Worm (Caenorhabditis elegans) whole organism, young adult: Measurements from ENCODE around the gene Y53G8AR.6.

ENCODE experiments used
- B0035.1 ChIP-seq: sonication (generic microtip); optimal IDR thresholded peaks from 2 replicates; lab custom pipeline; 2016; ENCODE audit warnings: missing genetic modification characterization, mild to moderate bottlenecking, missing compliant biosample characterization, missing genotype, missing genetic modification reagents
- B0261.1 ChIP-seq: sonication (generic microtip); optimal IDR thresholded peaks from 2 replicates; lab custom pipeline; 2016; ENCODE audit warnings: mild to moderate bottlenecking, missing genetic modification characterization, moderate library complexity, missing compliant biosample characterization
- D2030.7 ChIP-seq: fragments of 200-800 bp; sonication (Bioruptor generic); IDR thresholded peaks from 2 replicates; pipeline ENCODE4 v1.3.6; 2022; ENCODE audit warnings: missing genetic modification reagents, missing genetic modification characterization, missing compliant biosample characterization
- F23B12.7 ChIP-seq: sonication (generic microtip); optimal IDR thresholded peaks from 2 replicates; lab custom pipeline; 2017; ENCODE audit warnings: missing genetic modification characterization, mild to moderate bottlenecking, missing compliant biosample characterization, antibody characterized with exemption, moderate library complexity; ENCODE audit not compliant: insufficient read depth
- F33H1.4 ChIP-seq: fragments of 200-800 bp; sonication (Bioruptor generic); IDR thresholded peaks from 2 replicates; pipeline ENCODE4 v1.3.6; 2022; ENCODE audit warnings: missing genetic modification reagents, missing genetic modification characterization, missing compliant biosample characterization
- F49E8.2 ChIP-seq: sonication (generic microtip); optimal IDR thresholded peaks from 3 replicates; lab custom pipeline; 2017; ENCODE audit warnings: missing genetic modification characterization, mild to moderate bottlenecking, missing compliant biosample characterization, antibody characterized with exemption, moderate library complexity; ENCODE audit not compliant: insufficient read depth
- F52B5.7 ChIP-seq: sonication (generic microtip); optimal IDR thresholded peaks from 2 replicates; lab custom pipeline; 2016; ENCODE audit warnings: mild to moderate bottlenecking, missing genetic modification characterization, missing compliant biosample characterization
- K11D2.4 ChIP-seq: fragments of 200-800 bp; sonication (Bioruptor generic); IDR thresholded peaks from 2 replicates; pipeline ENCODE4 v1.3.6; 2022; ENCODE audit warnings: missing genetic modification reagents, missing genetic modification characterization, missing compliant biosample characterization
- Y56A3A.18 ChIP-seq: fragments of 200-800 bp; sonication (Bioruptor generic); IDR thresholded peaks from 2 replicates; pipeline ENCODE4 v1.3.6; 2022; ENCODE audit warnings: missing genetic modification reagents, missing genetic modification characterization, missing compliant biosample characterization
- Y79H2A.3 ChIP-seq: fragments of 200-800 bp; sonication (Bioruptor generic); conservative IDR thresholded peaks from 2 replicates; pipeline ENCODE4 v1.3.6; 2022; ENCODE audit warnings: missing genetic modification reagents, missing genetic modification characterization, missing compliant biosample characterization
- Y95B8A.8 ChIP-seq: fragments of 200-800 bp; sonication (Bioruptor generic); IDR thresholded peaks from 2 replicates; pipeline ENCODE4 v1.3.6; 2022; ENCODE audit warnings: missing genetic modification reagents, missing genetic modification characterization, missing compliant biosample characterization
- ZK185.1 ChIP-seq: sonication (generic microtip); optimal IDR thresholded peaks from 2 replicates; lab custom pipeline; 2016; ENCODE audit warnings: mild to moderate bottlenecking, missing genetic modification characterization, missing compliant biosample characterization; ENCODE audit not compliant: poor library complexity, severe bottlenecking
- akir-1 ChIP-seq: fragments of 200-800 bp; sonication (Bioruptor generic); optimal IDR thresholded peaks from 2 replicates; lab custom pipeline; 2018; ENCODE audit warnings: mild to moderate bottlenecking, missing genetic modification characterization, moderate library complexity, missing compliant biosample characterization
- athp-1 ChIP-seq: sonication (generic microtip); optimal IDR thresholded peaks from 2 replicates; lab custom pipeline; 2017; ENCODE audit warnings: mild to moderate bottlenecking, missing genetic modification characterization, missing compliant biosample characterization
- cebp-2 ChIP-seq: fragments of 200-800 bp; sonication (Bioruptor generic); IDR thresholded peaks from 2 replicates; pipeline ENCODE4 v1.3.6; 2022; ENCODE audit warnings: missing genetic modification characterization, missing compliant biosample characterization
- ceh-100 ChIP-seq: fragments of 200-800 bp; sonication (Bioruptor generic); IDR thresholded peaks from 2 replicates; pipeline ENCODE4 v1.3.6; 2022; ENCODE audit warnings: missing genetic modification reagents, missing genetic modification characterization, missing compliant biosample characterization
- ceh-27 ChIP-seq: fragments of 200-800 bp; sonication (Bioruptor generic); optimal IDR thresholded peaks from 2 replicates; lab custom pipeline; 2018; ENCODE audit warnings: mild to moderate bottlenecking, missing genetic modification characterization, moderate library complexity, missing compliant biosample characterization
- die-1 ChIP-seq: sonication (generic microtip); optimal IDR thresholded peaks from 2 replicates; lab custom pipeline; 2016; ENCODE audit warnings: missing genotype, mild to moderate bottlenecking, missing genetic modification characterization, missing compliant biosample characterization
- dox-1 ChIP-seq: fragments of 200-800 bp; sonication (Bioruptor generic); IDR thresholded peaks from 2 replicates; pipeline ENCODE4 v1.3.6; 2022; ENCODE audit warnings: missing genetic modification reagents, missing genetic modification characterization, missing compliant biosample characterization
- efl-1 ChIP-seq: fragments of 150-350 bp; optimal IDR thresholded peaks from 2 replicates; lab custom pipeline; 2014; ENCODE audit warnings: missing biosample characterization, missing genetic modification reagents, missing genetic modification characterization
- egrh-3 ChIP-seq: fragments of 200-800 bp; sonication (Bioruptor generic); IDR thresholded peaks from 2 replicates; pipeline ENCODE4 v1.3.6; 2022; ENCODE audit warnings: missing genetic modification reagents, missing genetic modification characterization, missing compliant biosample characterization
- ekl-4 ChIP-seq: fragments of 200-800 bp; sonication (Bioruptor generic); IDR thresholded peaks from 2 replicates; pipeline ENCODE4 v1.3.6; 2022; ENCODE audit warnings: missing genetic modification reagents, missing genetic modification characterization, missing compliant biosample characterization
- gei-17 ChIP-seq: fragments of 200-800 bp; sonication (Bioruptor generic); optimal IDR thresholded peaks from 2 replicates; lab custom pipeline; 2018; ENCODE audit warnings: mild to moderate bottlenecking, missing genetic modification characterization, missing compliant biosample characterization
- hmg-1.2 ChIP-seq: fragments of 200-800 bp; sonication (Bioruptor generic); IDR thresholded peaks from 2 replicates; pipeline ENCODE4 v1.3.6; 2022; ENCODE audit warnings: missing genetic modification reagents, missing genetic modification characterization, missing compliant biosample characterization
- lin-35 ChIP-seq, 3 experiments: fragments of 150-350 bp in 2 of 3; sonication (generic microtip) in 1 of 3; optimal IDR thresholded peaks; 2 replicates each; lab custom pipeline; 2014 to 2018; ENCODE audit warnings: missing biosample characterization in 3 of 3, missing genetic modification characterization in 3 of 3, missing genetic modification reagents in 3 of 3
- lin-54 ChIP-seq: fragments of 200-800 bp; sonication (Bioruptor generic); optimal IDR thresholded peaks from 2 replicates; lab custom pipeline; 2018; ENCODE audit warnings: mild to moderate bottlenecking, missing genetic modification characterization, missing compliant biosample characterization
- lir-1 ChIP-seq: fragments of 200-800 bp; sonication (Bioruptor generic); conservative IDR thresholded peaks from 2 replicates; pipeline ENCODE4 v1.3.6; 2022; ENCODE audit warnings: missing genetic modification reagents, missing genetic modification characterization, missing compliant biosample characterization
- lsl-1 ChIP-seq: fragments of 200-800 bp; sonication (Bioruptor generic); optimal IDR thresholded peaks from 2 replicates; lab custom pipeline; 2018; ENCODE audit warnings: mild to moderate bottlenecking, missing genetic modification characterization, moderate library complexity, missing compliant biosample characterization
- madf-6 ChIP-seq: fragments of 200-800 bp; sonication (Bioruptor generic); IDR thresholded peaks from 2 replicates; pipeline ENCODE4 v1.3.6; 2022; ENCODE audit warnings: missing genetic modification reagents, missing genetic modification characterization, missing compliant biosample characterization
- madf-8 ChIP-seq: fragments of 200-800 bp; sonication (Bioruptor generic); conservative IDR thresholded peaks from 2 replicates; pipeline ENCODE4 v1.3.6; 2022; ENCODE audit warnings: missing genetic modification reagents, missing genetic modification characterization, missing compliant biosample characterization
- mcd-1 ChIP-seq: fragments of 200-800 bp; sonication (Bioruptor generic); IDR thresholded peaks from 2 replicates; pipeline ENCODE4 v1.3.6; 2022; ENCODE audit warnings: missing genetic modification reagents, missing genetic modification characterization, missing compliant biosample characterization
- nfya-1 ChIP-seq: sonication (generic microtip); optimal IDR thresholded peaks from 2 replicates; lab custom pipeline; 2017; ENCODE audit warnings: antibody characterized with exemption, missing compliant biosample characterization, missing genetic modification characterization, borderline replicate concordance; ENCODE audit not compliant: insufficient read depth
- nfyb-1 ChIP-seq: fragments of 200-800 bp; sonication (Bioruptor generic); IDR thresholded peaks from 2 replicates; pipeline ENCODE4 v1.3.6; 2022; ENCODE audit warnings: missing genetic modification reagents, missing genetic modification characterization, missing compliant biosample characterization
- nhr-179 ChIP-seq: sonication (generic microtip); optimal IDR thresholded peaks from 2 replicates; lab custom pipeline; 2016; ENCODE audit warnings: mild to moderate bottlenecking, missing genetic modification characterization, missing compliant biosample characterization
- pha-4 ChIP-seq: fragments of 150-350 bp; sonication (generic microtip); optimal IDR thresholded peaks from 2 replicates; lab custom pipeline; 2014; ENCODE audit warnings: missing biosample characterization, missing genetic modification reagents, missing genetic modification characterization
- rcor-1 ChIP-seq: fragments of 200-800 bp; sonication (Bioruptor generic); IDR thresholded peaks from 2 replicates; pipeline ENCODE4 v1.3.6; 2022; ENCODE audit warnings: missing genetic modification reagents, missing genetic modification characterization, missing compliant biosample characterization
- repo-1 ChIP-seq: sonication (generic microtip); optimal IDR thresholded peaks from 2 replicates; lab custom pipeline; 2017; ENCODE audit warnings: mild to moderate bottlenecking, missing genetic modification characterization, missing compliant biosample characterization
- sdz-38 ChIP-seq: sonication (generic microtip); optimal IDR thresholded peaks from 2 replicates; lab custom pipeline; 2016; ENCODE audit warnings: missing genotype, missing genetic modification characterization, missing compliant biosample characterization
- sea-2 ChIP-seq: fragments of 200-800 bp; sonication (Bioruptor generic); IDR thresholded peaks from 2 replicates; pipeline ENCODE4 v1.3.6; 2022; ENCODE audit warnings: missing genetic modification characterization, missing compliant biosample characterization
- snpc-1.3 ChIP-seq: sonication (generic microtip); optimal IDR thresholded peaks from 2 replicates; lab custom pipeline; 2017; ENCODE audit warnings: missing genetic modification characterization, mild to moderate bottlenecking, missing compliant biosample characterization, antibody characterized with exemption, moderate library complexity, missing genotype, missing genetic modification reagents; ENCODE audit not compliant: insufficient read depth
- snpc-4 ChIP-seq, 5 experiments: fragments of 150-350 bp in 1 of 5; sonication (generic microtip) in 4 of 5; optimal IDR thresholded peaks; 2 replicates each; lab custom pipeline; 2014 to 2018; ENCODE audit warnings: missing genetic modification characterization in 5 of 5, missing biosample characterization in 3 of 5, antibody characterized with exemption in 2 of 5, mild to moderate bottlenecking in 2 of 5, missing compliant biosample characterization in 2 of 5, missing genotype in 2 of 5, moderate library complexity in 2 of 5, missing genetic modification reagents in 1 of 5
- zfh-2 ChIP-seq: fragments of 200-800 bp; sonication (Bioruptor generic); conservative IDR thresholded peaks from 2 replicates; pipeline ENCODE4 v1.3.6; 2022; ENCODE audit warnings: missing genetic modification reagents, missing genetic modification characterization, missing compliant biosample characterization
- ztf-28 ChIP-seq: fragments of 200-800 bp; sonication (Bioruptor generic); IDR thresholded peaks from 2 replicates; pipeline ENCODE4 v1.3.6; 2022; ENCODE audit warnings: missing genetic modification reagents, missing genetic modification characterization, missing compliant biosample characterization

The Y53G8AR.6 gene

ce11 chrIII:3294283-3294793, at the start of gene Y53G8AR.6, which contains the start of gene Y53G8AR.8:
Gene Y53G8AR.6 (plus strand): TSS chrIII:3294743.
Gene Y53G8AR.8 (minus strand): TSS chrIII:3294330.
- no peak for TF ChIP-seq madf-8
- 0 out of 2 replicates have a peak, but pooled peaks have one; percentile 12 for TF ChIP-seq rcor-1 (GFP tag; lab: Robert Waterston, UW)
- peak; percentile 79 for TF ChIP-seq F33H1.4 (GFP tag; lab: Robert Waterston, UW)
- TF ChIP-seq lsl-1 (GFP tag; lab: Kevin White, UChicago) = peak; percentile 50
- TF ChIP-seq efl-1 = peak; percentile 35
- TF ChIP-seq madf-6 = peak; percentile 45; the same call in 1 of the 2 replicates
- TF ChIP-seq lin-54 (GFP tag; lab: Kevin White, UChicago) = peak; percentile 43
- TF ChIP-seq hmg-1.2 = peak; percentile 98
- TF ChIP-seq die-1 (tag; lab: Kevin White, UChicago) = no peak

- TF ChIP-seq gei-17 (GFP tag; lab: Kevin White, UChicago) = no peak
- TF ChIP-seq nhr-179 (tag; lab: Kevin White, UChicago) = no peak
- no peak for TF ChIP-seq ekl-4
- no peak for TF ChIP-seq egrh-3 (GFP tag; lab: Robert Waterston, UW)
- TF ChIP-seq Y56A3A.18 = no peak
- TF ChIP-seq F52B5.7 = no peak
- TF ChIP-seq ztf-28 (GFP tag; lab: Robert Waterston, UW) = 0 out of 2 replicates have a peak, but pooled peaks have one; percentile 8
- peak; percentile 37 for TF ChIP-seq F33H1.4 (GFP tag; lab: Robert Waterston, UW)
- TF ChIP-seq B0035.1 (tag; lab: Kevin White, UChicago) = no peak
- peak; percentile 56; the same call in 1 of the 2 replicates for TF ChIP-seq zfh-2
- TF ChIP-seq pha-4 (tag; lab: Kevin White, UChicago) = no peak
- no peak for TF ChIP-seq madf-8
- no peak for TF ChIP-seq sdz-38
- no peak for TF ChIP-seq Y79H2A.3
- no peak for TF ChIP-seq F49E8.2
- peak; percentile 71 for TF ChIP-seq lsl-1 (GFP tag; lab: Kevin White, UChicago)
- TF ChIP-seq snpc-4 (GFP tag; optimal IDR thresholded peaks at IDR 0.05; lab: Kevin White, UChicago) = no peak
- TF ChIP-seq snpc-4 (tag; optimal IDR thresholded peaks at IDR 0.05; lab: Kevin White, UChicago) = peak in 1 of 4 experiments; percentile 27
- peak in 1 of 3 experiments; percentile 38 for TF ChIP-seq lin-35 (GFP tag; optimal IDR thresholded peaks at IDR 0.05; lab: Kevin White, UChicago)
- no peak for TF ChIP-seq cebp-2 (GFP tag; lab: Robert Waterston, UW)
- no peak for TF ChIP-seq sea-2 (GFP tag; lab: Robert Waterston, UW)
- TF ChIP-seq nfyb-1 = no peak
- TF ChIP-seq ZK185.1 (tag; lab: Kevin White, UChicago) = no peak
- TF ChIP-seq mcd-1 (GFP tag; lab: Robert Waterston, UW) = peak; percentile 52
- peak; percentile 33 for TF ChIP-seq F23B12.7 (tag; lab: Kevin White, UChicago)
- no peak for TF ChIP-seq dox-1 (GFP tag; lab: Robert Waterston, UW)
- 0 out of 2 replicates have a peak, but pooled peaks have one; percentile 9 for TF ChIP-seq rcor-1 (GFP tag; lab: Robert Waterston, UW)
Observed at ce11 chrIII:3248307-3249037, 46.1 kb upstream of the Y53G8AR.6 start, which contains the start of gene nduf-9. Gene nduf-9 (minus strand): TSS chrIII:3248575.

DNA sequence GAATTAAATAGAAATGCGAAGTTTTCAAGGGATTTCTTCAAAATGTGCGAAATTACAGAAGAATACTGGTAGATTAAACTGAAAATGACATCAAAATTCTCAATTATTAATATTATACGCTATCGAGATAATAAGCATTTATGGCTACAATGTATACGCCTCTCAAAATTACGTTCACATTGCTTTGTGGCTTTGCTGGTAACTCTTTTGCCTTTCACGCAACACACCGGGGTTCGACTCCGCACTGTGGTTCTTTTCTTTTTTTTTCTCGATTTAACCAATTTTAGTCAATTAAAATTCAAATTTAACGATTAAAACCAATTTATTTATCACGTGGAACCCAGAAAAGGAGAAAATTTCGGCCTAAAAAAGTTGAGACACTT, 45.5 kb upstream of the Y53G8AR.6 start:
- TF ChIP-seq lir-1 (no peak), D2030.7 (GFP tag; lab: Robert Waterston, UW) (no peak; the same call in 1 of the 2 replicates), athp-1 (tag; lab: Kevin White, UChicago) (peak; percentile 56), madf-8 (no peak), ceh-100 (GFP tag; lab: Robert Waterston, UW) (peak; percentile 47), K11D2.4 (GFP tag; lab: Robert Waterston, UW) (no peak), ceh-27 (GFP tag; lab: Kevin White, UChicago) (no peak), repo-1 (tag; lab: Kevin White, UChicago) (peak; percentile 41), nfya-1 (tag; lab: Kevin White, UChicago) (no peak), Y95B8A.8 (no peak), snpc-1.3 (tag; lab: Kevin White, UChicago) (peak; percentile 58), akir-1 (GFP tag; lab: Kevin White, UChicago) (no peak), B0261.1 (peak; percentile 91)
